Fruit fly (Drosophila melanogaster) ovary, adult (tissue): ENCODE data around the gene CG31111.

Source experiments
- CG17801 ChIP-seq: fragments of 200-800 bp; optimal IDR thresholded peaks from 2 replicates; lab custom pipeline; 2019; ENCODE audit warnings: missing biosample characterization, mild to moderate bottlenecking, missing genetic modification characterization, moderate library complexity; ENCODE audit not compliant: partially characterized antibody

Gene CG31111

dm6 chr3R:25054451-25055188 lies 1.4 kb downstream of the CG31111 start, which contains the start of gene CG31109:
Gene CG31109 (minus strand): TSS chr3R:25054653.
- TF ChIP-seq CG17801 (GFP tag; lab: Kevin White, UChicago): peak; percentile 32

dm6 chr3R:25051441-25052097 lies 4.4 kb downstream of the CG31111 start:
- TF ChIP-seq CG17801 (GFP tag; lab: Kevin White, UChicago): no peak

DNA sequence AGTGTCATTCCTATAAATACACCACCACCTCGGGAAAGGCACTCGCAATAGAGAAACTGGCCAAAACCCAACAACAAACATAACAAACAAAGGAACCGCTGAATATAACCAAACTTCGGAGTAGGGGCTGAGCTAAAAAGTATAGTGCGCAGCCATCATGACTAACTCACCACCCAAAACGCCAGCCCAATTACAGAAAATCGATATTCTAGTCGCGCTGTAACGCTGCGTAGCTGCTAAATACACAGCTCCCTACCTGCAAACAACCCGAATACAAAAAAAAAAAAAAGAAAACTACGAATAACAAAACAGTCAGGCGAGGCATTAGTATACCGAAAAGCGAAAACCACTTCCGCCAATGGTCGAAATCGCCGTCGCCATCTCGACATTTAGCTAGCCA lies 5.3 kb downstream of the CG31111 start:
- no peak for TF ChIP-seq CG17801 (GFP tag; lab: Kevin White, UChicago)

- TF ChIP-seq CG17801 (GFP tag; lab: Kevin White, UChicago): peak; percentile 88
Observed at dm6 chr3R:25049742-25050517, 6.0 kb downstream of the CG31111 start.

DNA sequence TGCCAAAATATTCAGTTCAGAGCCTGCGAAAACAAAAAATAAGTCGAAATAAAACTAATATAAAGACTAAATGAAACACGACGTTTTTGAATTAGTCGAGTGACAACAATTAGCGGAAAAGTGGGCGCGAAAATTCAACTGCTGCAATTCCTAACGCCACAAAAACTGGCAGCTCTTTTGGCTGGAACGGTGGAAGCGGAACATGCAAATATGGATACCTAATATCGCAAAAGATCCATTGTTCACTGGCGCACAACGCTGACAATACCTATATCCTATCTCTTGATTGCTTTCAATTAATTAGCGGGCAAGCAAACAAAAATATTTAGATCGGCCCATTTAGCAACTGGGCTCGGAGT lies 6.6 kb downstream of the CG31111 start, which contains the start of gene CG11791:
Gene CG11791, plus strand, starts transcription at position 234 of the 359 bp plus-strand sequence.
- TF ChIP-seq CG17801 (GFP tag; lab: Kevin White, UChicago): no peak

DNA sequence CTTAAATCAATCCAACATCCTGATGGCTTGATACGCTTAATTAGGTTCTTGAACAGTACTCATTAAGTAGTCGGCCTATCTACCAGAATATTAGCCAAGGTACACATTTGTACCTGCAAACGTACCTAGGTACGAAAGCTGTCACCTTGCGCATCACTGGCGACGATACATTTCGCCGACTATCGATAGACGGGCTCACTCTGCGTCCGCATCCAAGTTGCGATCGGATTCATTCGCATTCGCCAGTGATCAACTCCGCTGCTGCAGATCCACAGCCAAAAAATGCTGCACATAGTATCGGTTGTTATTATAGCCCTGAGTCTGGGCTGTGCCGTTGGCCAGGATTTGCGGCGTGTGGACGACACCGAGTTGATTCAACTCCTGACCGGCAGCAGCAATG lies 8.5 kb downstream of the CG31111 start, which contains the start of gene CG11790:
Gene CG11790, plus strand, starts transcription at position 203 of the 400 bp plus-strand sequence.
- TF ChIP-seq CG17801 (GFP tag; lab: Kevin White, UChicago): peak; percentile 38

DNA sequence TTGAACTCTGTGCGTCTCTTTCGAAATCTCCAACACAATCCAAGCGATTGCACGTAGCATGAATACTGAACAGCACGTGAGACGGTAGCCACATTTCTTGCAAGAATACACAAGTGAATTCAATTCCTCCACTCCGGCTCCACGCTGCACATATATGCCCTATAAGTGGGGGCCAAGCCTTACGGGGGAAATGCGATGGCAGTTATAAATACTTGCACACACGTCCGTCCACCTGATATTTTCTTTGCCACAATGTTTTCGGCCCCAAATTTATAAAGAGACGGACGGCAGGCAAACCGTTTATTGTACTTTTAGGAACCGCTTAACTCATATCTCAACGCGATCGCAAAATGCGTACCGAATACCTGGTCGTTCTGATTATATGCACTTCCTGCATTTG lies 10.0 kb downstream of the CG31111 start, which contains the start of gene CG11786:
Gene CG11786, plus strand, starts transcription at position 301 of the 400 bp plus-strand sequence.
- TF ChIP-seq CG17801 (GFP tag; lab: Kevin White, UChicago): no peak

dm6 chr3R:25044816-25045551 lies 11.0 kb downstream of the CG31111 start, which contains the start of gene 5PtaseI:
Gene 5PtaseI (minus strand): TSS chr3R:25045151.
- TF ChIP-seq CG17801 (GFP tag; lab: Kevin White, UChicago): no peak

DNA sequence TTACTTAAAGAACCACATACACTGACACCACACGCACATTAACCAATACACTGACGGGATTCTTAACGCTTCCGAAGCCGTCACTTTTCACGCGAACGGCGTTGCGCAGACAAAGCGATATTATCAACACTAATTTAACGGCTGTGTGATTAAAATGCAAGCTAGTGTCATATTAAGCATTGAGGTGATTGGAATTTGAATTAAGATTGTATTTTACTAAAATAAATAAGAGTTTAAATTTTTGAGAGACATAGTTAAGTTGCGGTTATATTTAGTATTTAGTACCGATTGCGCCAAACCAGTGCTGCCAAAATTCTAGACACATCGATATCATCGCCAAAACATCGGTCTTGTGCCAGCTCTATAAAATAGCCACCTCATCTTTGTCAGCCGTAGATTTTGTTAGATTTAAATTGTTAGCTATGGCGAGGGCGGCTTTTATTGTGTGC lies 16.9 kb downstream of the CG31111 start, which contains the start of the genes Ythdf and bai:
Gene Ythdf, minus strand, starts transcription at position 222 of the 449 bp plus-strand sequence.
Gene bai, plus strand, starts transcription at position 347 of the 449 bp plus-strand sequence.
- TF ChIP-seq CG17801 (GFP tag; lab: Kevin White, UChicago): peak; percentile 15

DNA sequence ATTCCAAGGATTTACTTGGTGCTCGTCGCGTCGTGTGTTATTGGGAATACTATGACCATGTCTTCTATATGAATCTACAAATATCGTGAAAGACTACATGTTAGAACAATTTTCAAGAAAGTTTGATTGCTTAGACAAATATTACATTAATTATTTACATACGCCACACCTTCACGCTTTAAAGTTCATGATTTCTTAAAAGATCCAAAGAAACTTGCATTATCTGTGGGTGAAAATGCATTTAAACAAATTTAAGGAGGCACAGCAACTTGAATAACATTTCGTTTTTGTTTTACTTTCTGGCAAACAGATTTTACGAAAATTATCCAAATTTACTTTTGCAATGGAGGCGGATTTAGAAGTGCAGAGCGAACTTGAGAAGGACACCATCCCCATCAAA lies 19.3 kb downstream of the CG31111 start, which contains the start of gene CG31115:
Gene CG31115, plus strand, starts transcription at position 301 of the 400 bp plus-strand sequence.
- TF ChIP-seq CG17801 (GFP tag; lab: Kevin White, UChicago): no peak

DNA sequence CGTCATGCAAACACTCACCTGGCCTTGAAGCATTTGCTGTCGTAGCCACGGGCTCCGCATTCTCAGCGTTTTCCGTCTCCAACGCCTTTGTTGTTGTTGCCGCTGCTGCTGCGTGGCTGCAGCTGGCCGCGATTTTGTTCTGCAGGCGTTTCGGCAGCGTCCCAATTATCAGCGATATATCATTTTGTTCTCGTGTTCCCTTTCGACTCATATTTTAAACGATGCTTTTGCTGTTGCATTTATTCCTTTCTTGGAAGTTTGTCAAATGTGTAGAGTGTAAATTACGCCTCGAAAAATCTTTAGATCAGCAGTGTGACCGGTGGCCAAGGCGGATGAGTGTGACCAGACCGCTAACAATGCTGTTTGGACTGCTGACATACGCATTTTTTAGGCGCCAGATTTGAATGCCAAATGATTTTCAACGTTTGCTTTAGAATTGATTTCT lies 22.8 kb downstream of the CG31111 start, which contains the start of gene Smg6:
Gene Smg6, minus strand, starts transcription at position 324 of the 445 bp plus-strand sequence.
- TF ChIP-seq CG17801 (GFP tag; lab: Kevin White, UChicago): peak; percentile 35

- no peak for TF ChIP-seq CG17801 (GFP tag; lab: Kevin White, UChicago)
Observed at dm6 chr3R:25032686-25033085, 23.3 kb downstream of the CG31111 start.
